Fruit fly (Drosophila melanogaster): ENCODE measurements around the gene Vps37B.

Vps37B gene

DNA sequence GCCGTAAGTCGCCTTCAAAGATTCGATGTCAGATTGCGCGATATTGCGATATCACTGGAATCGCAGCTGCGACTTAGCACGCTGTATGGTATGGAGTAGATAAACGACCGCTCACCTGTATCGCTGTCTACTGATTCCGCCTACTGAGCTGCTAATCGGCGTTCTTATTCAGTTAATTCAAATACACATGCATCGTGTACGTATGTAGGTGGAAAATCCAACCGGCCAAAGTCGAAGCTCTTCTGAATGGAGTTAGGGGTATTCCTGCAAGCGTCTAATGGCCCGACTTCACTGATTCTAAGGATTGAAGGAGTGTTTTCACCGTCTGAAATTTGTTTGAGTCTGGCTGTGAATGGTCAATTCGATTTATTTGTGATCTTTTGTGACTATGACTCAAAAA is 2.8 kb upstream of the Vps37B start, which contains the start of gene CG2604:
Gene CG2604 (minus strand): TSS at position 231 of the 400 bp plus-strand sequence.
- TF ChIP-seq Mnt (GFP tag; optimal IDR thresholded peaks at IDR 0.05): peak; percentile 84
- no peak for TF ChIP-seq cnc (optimal IDR thresholded peaks at IDR 0.05)
- TF ChIP-seq CG7101 (tag; optimal IDR thresholded peaks at IDR 0.05): no peak
- peak; percentile 32 for TF ChIP-seq CG1620 (GFP tag; optimal IDR thresholded peaks at IDR 0.05)
- TF ChIP-seq tj (GFP tag; optimal IDR thresholded peaks at IDR 0.05): peak; percentile 29
- no peak for TF ChIP-seq CG7045 (GFP tag; optimal IDR thresholded peaks at IDR 0.05)
- no peak for TF ChIP-seq CG5204 (GFP tag; optimal IDR thresholded peaks at IDR 0.05)
- TF ChIP-seq cic (GFP tag; optimal IDR thresholded peaks at IDR 0.05): peak; percentile 62
- no peak for TF ChIP-seq kay (GFP tag; ENCODE audit: borderline replicate concordance)
- TF ChIP-seq CG12768 (GFP tag; optimal IDR thresholded peaks at IDR 0.05): peak; percentile 83
- TF ChIP-seq bab1 (GFP tag; optimal IDR thresholded peaks at IDR 0.05): peak; percentile 14
- TF ChIP-seq CG33017 (tag; optimal IDR thresholded peaks at IDR 0.05): peak; percentile 28
- TF ChIP-seq pad (GFP tag; optimal IDR thresholded peaks at IDR 0.05): peak; percentile 25
- TF ChIP-seq Crg-1 (GFP tag; optimal IDR thresholded peaks at IDR 0.05): no peak
- no peak for TF ChIP-seq Hr96 (GFP tag; optimal IDR thresholded peaks at IDR 0.05)
- peak; percentile 12 for TF ChIP-seq CG14711 (tag; optimal IDR thresholded peaks at IDR 0.05)
- peak; percentile 71 for TF ChIP-seq toe (GFP tag; optimal IDR thresholded peaks at IDR 0.05)
- TF ChIP-seq CG11617 (GFP tag; optimal IDR thresholded peaks at IDR 0.05): peak; percentile 1
- no peak for TF ChIP-seq Clk (GFP tag; optimal IDR thresholded peaks at IDR 0.05)
- TF ChIP-seq ovo (GFP tag; optimal IDR thresholded peaks at IDR 0.05): no peak

DNA sequence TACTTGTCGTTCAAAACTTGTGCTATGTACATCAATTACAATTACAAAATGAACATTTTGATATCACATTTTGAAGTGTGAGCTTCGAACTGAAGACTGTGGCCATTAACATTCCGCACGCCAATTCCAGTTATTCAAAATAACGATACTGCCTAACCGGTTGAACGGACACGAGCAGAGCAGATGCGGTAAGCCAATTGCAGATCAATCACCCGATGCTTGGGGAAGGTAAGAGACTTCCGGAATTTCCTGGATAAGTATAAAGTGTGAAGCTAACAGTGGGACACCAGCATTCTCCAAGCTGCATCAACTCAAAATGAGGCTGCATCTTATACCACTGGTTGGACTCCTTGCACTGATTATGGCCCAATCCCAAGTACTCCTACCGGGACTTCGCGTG is 2.1 kb upstream of the Vps37B start, which contains the start of gene CG14664:
Gene CG14664 (plus strand): TSS at position 301 of the 400 bp plus-strand sequence.
- TF ChIP-seq cnc (optimal IDR thresholded peaks at IDR 0.05) (no peak), CG7101 (tag; optimal IDR thresholded peaks at IDR 0.05) (no peak), cic (GFP tag; optimal IDR thresholded peaks at IDR 0.05) (no peak), toe (GFP tag; optimal IDR thresholded peaks at IDR 0.05) (no peak), CG14711 (tag; optimal IDR thresholded peaks at IDR 0.05) (no peak), CG12768 (GFP tag; optimal IDR thresholded peaks at IDR 0.05) (no peak), ovo (GFP tag; optimal IDR thresholded peaks at IDR 0.05) (no peak), CG5204 (GFP tag; optimal IDR thresholded peaks at IDR 0.05) (no peak), CG33017 (tag; optimal IDR thresholded peaks at IDR 0.05) (no peak)

DNA sequence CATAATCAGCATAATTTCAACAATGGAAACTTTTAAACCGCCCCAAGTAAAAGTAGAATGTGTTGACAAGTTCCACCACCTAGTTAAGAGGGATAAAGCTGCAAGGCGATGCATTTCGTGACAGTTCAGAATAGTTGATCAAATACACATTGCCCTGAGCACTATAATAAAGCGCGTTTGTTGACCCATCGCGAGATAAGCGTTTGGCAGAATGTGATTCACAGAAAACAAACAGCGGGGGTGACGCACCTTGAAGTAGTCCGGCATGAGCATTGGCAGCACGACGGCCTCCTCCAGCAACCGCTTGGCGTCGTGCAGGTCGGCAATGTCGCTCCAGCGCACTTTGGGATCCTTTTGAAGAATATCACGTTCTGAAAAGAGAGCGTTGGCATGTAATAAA is 3.5 kb downstream of the Vps37B start:
- TF ChIP-seq Mnt (GFP tag; optimal IDR thresholded peaks at IDR 0.05): no peak
- peak; percentile 54 for TF ChIP-seq cic (GFP tag; optimal IDR thresholded peaks at IDR 0.05)
- TF ChIP-seq CG12768 (GFP tag; optimal IDR thresholded peaks at IDR 0.05): peak; percentile 6
- peak; percentile 15 for TF ChIP-seq CG7045 (GFP tag; optimal IDR thresholded peaks at IDR 0.05)

DNA sequence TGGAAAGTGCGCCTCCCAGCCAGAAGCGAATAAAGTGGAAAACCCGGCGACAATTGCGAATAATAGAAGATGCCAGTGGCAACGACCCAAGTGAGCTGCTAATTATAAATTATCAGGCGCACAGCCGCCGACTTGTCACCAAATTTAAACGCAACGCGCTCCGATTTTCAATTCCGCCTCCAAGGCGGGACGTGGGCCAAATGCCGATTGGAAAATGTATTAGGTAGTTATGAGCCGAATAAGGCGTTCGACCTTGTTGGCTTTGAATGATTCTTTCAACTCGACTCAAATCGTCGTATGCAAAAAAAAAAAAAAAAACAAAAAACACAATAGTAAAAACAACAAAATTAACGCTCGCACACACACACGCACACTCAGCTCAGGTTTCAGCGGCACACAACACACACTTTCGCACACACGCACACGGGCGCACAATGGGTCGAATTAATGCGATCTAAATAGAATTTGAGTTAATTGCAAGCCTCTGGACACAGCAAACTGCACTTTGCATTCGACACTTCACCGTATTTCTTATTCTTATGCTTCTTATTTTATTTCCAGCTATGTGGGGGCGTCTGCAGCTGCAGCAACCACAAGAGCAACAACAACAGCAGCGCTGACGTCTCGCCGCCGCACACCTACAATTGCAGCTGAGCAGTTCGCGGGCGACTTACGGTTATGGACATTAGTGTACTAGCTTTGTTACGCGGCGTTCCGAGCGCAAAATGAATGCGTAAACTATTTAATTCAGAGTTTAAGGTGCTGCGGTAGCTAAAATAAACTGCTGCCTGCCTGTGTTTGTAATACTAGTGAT is 5.6 kb downstream of the Vps37B start:
- TF ChIP-seq ovo (GFP tag; optimal IDR thresholded peaks at IDR 0.05): no peak
- no peak for TF ChIP-seq CG5204 (GFP tag; optimal IDR thresholded peaks at IDR 0.05)
- TF ChIP-seq CG12768 (GFP tag; optimal IDR thresholded peaks at IDR 0.05): peak; percentile 3
- TF ChIP-seq Crg-1 (GFP tag; optimal IDR thresholded peaks at IDR 0.05): no peak
- peak; percentile 86 for TF ChIP-seq tj (GFP tag; optimal IDR thresholded peaks at IDR 0.05)

- TF ChIP-seq pad (GFP tag; optimal IDR thresholded peaks at IDR 0.05) (peak; percentile 58), CG1620 (GFP tag; optimal IDR thresholded peaks at IDR 0.05) (peak; percentile 86), Clk (GFP tag; optimal IDR thresholded peaks at IDR 0.05) (peak; percentile 59), CG14711 (tag; optimal IDR thresholded peaks at IDR 0.05) (peak; percentile 91), ovo (GFP tag; optimal IDR thresholded peaks at IDR 0.05) (peak; percentile 62), CG7045 (GFP tag; optimal IDR thresholded peaks at IDR 0.05) (peak; percentile 64), Hr96 (GFP tag; optimal IDR thresholded peaks at IDR 0.05) (no peak), CG5204 (GFP tag; optimal IDR thresholded peaks at IDR 0.05) (no peak), CG12768 (GFP tag; optimal IDR thresholded peaks at IDR 0.05) (peak; percentile 43), CG11617 (GFP tag; optimal IDR thresholded peaks at IDR 0.05) (peak; percentile 56), cnc (optimal IDR thresholded peaks at IDR 0.05) (no peak), cic (GFP tag; optimal IDR thresholded peaks at IDR 0.05) (no peak), bab1 (GFP tag; optimal IDR thresholded peaks at IDR 0.05) (peak; percentile 32), toe (GFP tag; optimal IDR thresholded peaks at IDR 0.05) (peak; percentile 93), Mnt (GFP tag; optimal IDR thresholded peaks at IDR 0.05) (peak; percentile 80), kay (GFP tag; ENCODE audit: borderline replicate concordance) (no peak), tj (GFP tag; optimal IDR thresholded peaks at IDR 0.05) (peak; percentile 76), CG7101 (tag; optimal IDR thresholded peaks at IDR 0.05) (peak; percentile 61), CG33017 (tag; optimal IDR thresholded peaks at IDR 0.05) (peak; percentile 44), Crg-1 (GFP tag; optimal IDR thresholded peaks at IDR 0.05) (peak; percentile 17)
Measured at dm6 chr3R:5232197-5232607, 6.2 kb downstream of the Vps37B start, which contains the start of the genes Kat60 and Mms19. Gene Kat60, minus strand, starts transcription at chr3R:5232209. Gene Mms19, plus strand, starts transcription at chr3R:5232543.

DNA sequence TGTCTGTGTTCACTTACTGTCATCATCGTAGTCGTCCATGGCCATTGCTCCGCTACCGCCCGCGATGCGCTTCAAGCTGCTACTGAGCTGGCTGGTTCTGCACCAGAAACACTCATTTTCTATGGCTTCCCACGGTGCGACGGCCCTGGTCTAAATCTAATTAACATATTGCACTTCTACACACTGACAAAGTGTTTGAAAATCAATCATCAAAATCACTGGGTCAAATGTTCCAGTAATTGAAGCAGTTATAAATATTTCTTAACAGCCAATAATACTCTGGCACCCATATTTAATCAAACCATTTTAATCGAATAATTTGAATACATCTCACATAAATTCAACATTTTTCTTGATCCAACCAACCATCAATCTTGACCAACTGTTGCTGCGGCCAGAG is 11.3 kb downstream of the Vps37B start, which contains the start of gene rtp:
Gene rtp (minus strand): TSS at position 101 of the 400 bp plus-strand sequence.
- TF ChIP-seq CG12768 (GFP tag; optimal IDR thresholded peaks at IDR 0.05) (no peak), ovo (GFP tag; optimal IDR thresholded peaks at IDR 0.05) (no peak), CG33017 (tag; optimal IDR thresholded peaks at IDR 0.05) (no peak), Hr96 (GFP tag; optimal IDR thresholded peaks at IDR 0.05) (no peak), Clk (GFP tag; optimal IDR thresholded peaks at IDR 0.05) (no peak), cnc (optimal IDR thresholded peaks at IDR 0.05) (no peak), cic (GFP tag; optimal IDR thresholded peaks at IDR 0.05) (no peak), Mnt (GFP tag; optimal IDR thresholded peaks at IDR 0.05) (no peak), CG14711 (tag; optimal IDR thresholded peaks at IDR 0.05) (no peak), CG7045 (GFP tag; optimal IDR thresholded peaks at IDR 0.05) (no peak), Crg-1 (GFP tag; optimal IDR thresholded peaks at IDR 0.05) (no peak), toe (GFP tag; optimal IDR thresholded peaks at IDR 0.05) (no peak), bab1 (GFP tag; optimal IDR thresholded peaks at IDR 0.05) (no peak), tj (GFP tag; optimal IDR thresholded peaks at IDR 0.05) (no peak), pad (GFP tag; optimal IDR thresholded peaks at IDR 0.05) (no peak), kay (GFP tag; ENCODE audit: borderline replicate concordance) (no peak), CG5204 (GFP tag; optimal IDR thresholded peaks at IDR 0.05) (no peak), CG1620 (GFP tag; optimal IDR thresholded peaks at IDR 0.05) (no peak)
